Worm (Caenorhabditis elegans): ENCODE data around the gene C26H9A.4.

Gene C26H9A.4

DNA sequence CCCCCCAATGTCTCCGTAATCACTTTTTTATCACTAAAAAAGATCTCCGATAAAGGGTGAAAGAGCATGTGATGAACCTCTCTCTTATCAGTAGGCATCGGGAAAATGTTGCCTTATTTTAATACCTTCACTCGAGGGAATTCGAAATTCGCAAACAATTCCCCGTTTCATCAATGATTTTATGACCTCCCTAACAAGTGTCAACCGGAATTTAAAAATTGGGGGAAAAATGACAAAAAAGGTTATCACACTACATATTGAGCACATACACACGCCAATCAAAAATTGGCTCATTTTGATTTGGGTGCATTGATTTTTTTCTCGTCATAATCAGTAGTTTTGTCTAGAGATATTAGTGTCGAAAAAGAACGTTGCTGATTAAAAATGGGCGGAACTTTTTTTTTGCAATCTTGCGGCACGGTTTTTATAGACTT lies 36.5 kb downstream of the C26H9A.4 start:
- TF ChIP-seq tbx-7 (tag; optimal IDR thresholded peaks at IDR 0.05) (no peak), elt-2 (tag; optimal IDR thresholded peaks at IDR 0.05) (peak; percentile 95)

ce11 chrIV:12698880-12699279 lies 45.7 kb downstream of the C26H9A.4 start:
- TF ChIP-seq elt-2 (tag; optimal IDR thresholded peaks at IDR 0.05): no peak
- no peak for TF ChIP-seq che-1 (tag; optimal IDR thresholded peaks at IDR 0.05)
- TF ChIP-seq pha-4 (tag; optimal IDR thresholded peaks at IDR 0.05): no peak
- no peak for TF ChIP-seq sdc-2 (tag; optimal IDR thresholded peaks at IDR 0.05)
- TF ChIP-seq ceh-45 (GFP tag; IDR thresholded peaks at IDR 0.05): no peak
- TF ChIP-seq ceh-48 (tag; optimal IDR thresholded peaks at IDR 0.05): no peak
- TF ChIP-seq lim-6 (tag; optimal IDR thresholded peaks at IDR 0.05): no peak
- TF ChIP-seq ref-2 (tag; optimal IDR thresholded peaks at IDR 0.05): no peak
- no peak for TF ChIP-seq pha-2 (tag; optimal IDR thresholded peaks at IDR 0.05)
- TF ChIP-seq gmeb-2 (tag; optimal IDR thresholded peaks at IDR 0.05): no peak
- no peak for TF ChIP-seq unc-55 (GFP tag; optimal IDR thresholded peaks at IDR 0.05)
- TF ChIP-seq ceh-14 (tag; optimal IDR thresholded peaks at IDR 0.05): no peak
- no peak for TF ChIP-seq ceh-22 (tag; optimal IDR thresholded peaks at IDR 0.05)
- TF ChIP-seq fkh-10 (GFP tag; optimal IDR thresholded peaks at IDR 0.05): no peak

DNA sequence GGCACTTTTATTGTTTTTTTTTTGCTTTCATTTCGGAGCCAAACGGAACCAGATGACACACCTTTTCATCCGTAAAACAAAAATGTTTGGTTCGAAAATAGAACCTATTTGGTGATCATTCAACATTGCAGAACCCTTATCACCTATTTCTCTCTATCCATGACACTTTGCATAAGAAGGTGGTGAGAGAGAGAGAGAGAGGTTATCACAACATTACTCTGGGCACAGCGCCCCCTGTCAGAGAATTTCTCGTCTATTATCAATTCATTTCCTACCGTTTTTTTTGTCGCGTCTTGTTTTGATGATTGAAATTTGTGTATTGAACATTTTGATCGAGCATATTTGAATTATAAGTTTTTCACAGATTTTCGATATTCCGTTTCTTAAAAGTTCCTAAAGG lies 47.0 kb downstream of the C26H9A.4 start:
- TF ChIP-seq ahr-1 (tag; optimal IDR thresholded peaks at IDR 0.05) (no peak), che-1 (tag; optimal IDR thresholded peaks at IDR 0.05) (no peak)

DNA sequence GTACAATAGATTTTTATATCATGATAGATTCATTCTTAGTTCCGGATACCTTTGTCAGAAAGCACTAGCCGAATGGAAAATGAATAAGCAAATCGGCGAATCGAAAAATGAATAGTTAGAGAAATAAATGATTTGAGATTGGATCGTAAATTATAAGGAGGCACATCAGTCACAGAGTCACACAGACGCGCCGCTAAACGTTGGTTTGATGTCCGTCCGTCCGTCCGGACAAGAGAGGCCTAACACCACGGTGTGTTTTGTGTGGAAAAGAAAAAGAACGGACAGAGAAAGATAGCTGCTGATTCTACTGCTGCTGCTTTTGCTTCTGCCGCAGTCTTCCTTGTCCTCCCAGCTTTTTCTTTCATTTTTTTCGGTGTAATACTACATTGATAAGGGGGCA lies 47.7 kb downstream of the C26H9A.4 start:
- TF ChIP-seq C08G9.2 (tag; optimal IDR thresholded peaks at IDR 0.05) (no peak), unc-55 (GFP tag; optimal IDR thresholded peaks at IDR 0.05) (peak; percentile 51)
